Fruit fly (Drosophila melanogaster): ENCODE data around the gene CG12945.

DNA sequence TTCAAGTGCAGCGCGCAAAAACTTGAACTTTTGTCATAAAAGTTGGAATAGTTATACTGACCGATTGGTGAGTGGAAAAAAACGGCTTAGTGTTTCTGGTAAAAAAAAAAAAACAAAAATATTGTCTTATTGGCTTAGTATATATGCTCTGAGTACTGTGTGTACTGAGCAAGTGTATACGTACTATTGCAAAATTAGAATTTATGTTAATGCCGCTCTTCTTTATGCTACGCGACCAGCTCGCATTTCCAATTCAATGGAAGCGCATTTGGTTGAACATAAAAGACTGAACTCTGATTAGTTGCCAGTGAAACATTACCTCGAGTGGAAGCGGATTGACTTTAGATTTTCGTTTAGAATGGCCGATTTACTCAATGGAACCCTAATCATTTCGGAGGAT, 21.4 kb upstream of the CG12945 start, which contains the start of gene CG8534:
- no peak for TF ChIP-seq CG8478 (optimal IDR thresholded peaks at IDR 0.05)
- TF ChIP-seq psq (optimal IDR thresholded peaks at IDR 0.05): no peak

All from whole organism.